Worm (Caenorhabditis elegans) whole organism, L4 larva: ENCODE measurements around the gene elt-6.
A peak's percentile ranks its signal among the peaks of the same experiment; 100 is the strongest.

Experiments used
- F26F4.8 ChIP-seq: fragments of 200-800 bp; sonication (Bioruptor generic); conservative IDR thresholded peaks from 2 replicates; pipeline ENCODE4 v1.3.6; 2022; ENCODE audit warnings: missing genetic modification characterization, missing compliant biosample characterization
- F44E2.7 ChIP-seq: fragments of 200-800 bp; sonication (Bioruptor generic); IDR thresholded peaks from 2 replicates; pipeline ENCODE4 v2.1.2; 2022; ENCODE audit warnings: missing genetic modification characterization, missing compliant biosample characterization
- F49E8.2 ChIP-seq: sonication (generic microtip); optimal IDR thresholded peaks from 2 replicates; lab custom pipeline; 2016; ENCODE audit warnings: missing compliant biosample characterization, mild to moderate bottlenecking, missing genetic modification characterization, borderline replicate concordance
- R02D3.7 ChIP-seq: fragments of 150-350 bp; sonication (generic microtip); optimal IDR thresholded peaks from 3 replicates; lab custom pipeline; 2014; ENCODE audit warnings: missing biosample characterization, missing genetic modification characterization
- T20F7.1 ChIP-seq: fragments of 200-800 bp; sonication (Bioruptor generic); optimal IDR thresholded peaks from 2 replicates; lab custom pipeline; 2018; ENCODE audit warnings: mild to moderate bottlenecking, missing genetic modification characterization, missing compliant biosample characterization
- ZK546.5 ChIP-seq, 2 experiments: sonication (generic microtip); optimal IDR thresholded peaks; 2 replicates each; lab custom pipeline; 2017; ENCODE audit warnings: missing biosample characterization in 2 of 2, missing genetic modification characterization in 2 of 2
- aha-1 ChIP-seq: fragments of 150-350 bp; peaks from one replicate; lab custom pipeline; 2014; ENCODE audit warnings: missing biosample characterization, missing genetic modification characterization
- aly-2 ChIP-seq: sonication (generic microtip); optimal IDR thresholded peaks from 2 replicates; lab custom pipeline; 2018; ENCODE audit warnings: missing biosample characterization, missing genetic modification characterization
- ama-1 ChIP-seq: fragments of 150-350 bp; optimal IDR thresholded peaks from 2 replicates; lab custom pipeline; 2014; ENCODE audit warnings: inconsistent platforms, mixed read lengths
- attf-4 ChIP-seq: sonication (generic microtip); optimal IDR thresholded peaks from 3 replicates; lab custom pipeline; 2017; ENCODE audit warnings: missing biosample characterization, missing genetic modification characterization
- ceh-82 ChIP-seq: sonication (generic microtip); optimal IDR thresholded peaks from 2 replicates; lab custom pipeline; 2017; ENCODE audit warnings: missing biosample characterization, missing genetic modification characterization
- ces-1 ChIP-seq: fragments of 150-350 bp; sonication (generic microtip); optimal IDR thresholded peaks from 4 replicates; lab custom pipeline; 2014; ENCODE audit warnings: missing biosample characterization, missing genetic modification reagents, missing genetic modification characterization
- cey-2 ChIP-seq: sonication (generic microtip); optimal IDR thresholded peaks from 3 replicates; lab custom pipeline; 2017; ENCODE audit warnings: missing genetic modification characterization, mild to moderate bottlenecking, missing compliant biosample characterization, antibody characterized with exemption, borderline replicate concordance; ENCODE audit not compliant: insufficient read depth
- dmd-6 ChIP-seq: fragments of 200-800 bp; sonication (Bioruptor generic); IDR thresholded peaks from 2 replicates; pipeline ENCODE4 v1.3.6; 2022; ENCODE audit warnings: missing genetic modification reagents, missing genetic modification characterization, missing compliant biosample characterization
- dmd-9 ChIP-seq: fragments of 200-800 bp; sonication (Bioruptor generic); IDR thresholded peaks from 2 replicates; pipeline ENCODE4 v1.3.6; 2022; ENCODE audit warnings: missing genetic modification reagents, missing genetic modification characterization, missing compliant biosample characterization
- duxl-1 ChIP-seq: sonication (generic microtip); optimal IDR thresholded peaks from 2 replicates; lab custom pipeline; 2016; ENCODE audit warnings: mild to moderate bottlenecking, missing genetic modification characterization, moderate library complexity, missing compliant biosample characterization; ENCODE audit not compliant: poor library complexity
- egl-27 ChIP-seq: sonication (generic microtip); optimal IDR thresholded peaks from 3 replicates; lab custom pipeline; 2017; ENCODE audit warnings: missing biosample characterization, missing genetic modification reagents, missing genetic modification characterization
- fos-1 ChIP-seq: fragments of 150-350 bp; optimal IDR thresholded peaks from 2 replicates; lab custom pipeline; 2014; ENCODE audit warnings: missing biosample characterization, missing genetic modification characterization
- gei-8 ChIP-seq: fragments of 200-800 bp; sonication (Bioruptor generic); optimal IDR thresholded peaks from 2 replicates; lab custom pipeline; 2018; ENCODE audit warnings: mild to moderate bottlenecking, missing genetic modification characterization, missing compliant biosample characterization
- hif-1 ChIP-seq, 2 experiments: sonication (generic microtip); optimal IDR thresholded peaks; 2 replicates each; lab custom pipeline; 2016 to 2017; ENCODE audit warnings: missing compliant biosample characterization in 2 of 2, missing genetic modification characterization in 2 of 2, missing genetic modification reagents in 2 of 2, missing genotype in 2 of 2, mild to moderate bottlenecking in 1 of 2
- hmg-1.1 ChIP-seq: fragments of 200-800 bp; sonication (Bioruptor generic); IDR thresholded peaks from 2 replicates; pipeline ENCODE4 v1.3.6; 2022; ENCODE audit warnings: missing genetic modification reagents, missing genetic modification characterization, missing compliant biosample characterization
- lim-7 ChIP-seq: fragments of 200-800 bp; sonication (Bioruptor generic); IDR thresholded peaks from 2 replicates; pipeline ENCODE4 v1.3.6; 2022; ENCODE audit warnings: missing genetic modification characterization, missing compliant biosample characterization
- lin-13 ChIP-seq: fragments of 150-350 bp; optimal IDR thresholded peaks from 2 replicates; lab custom pipeline; 2014; ENCODE audit warnings: missing biosample characterization, missing genetic modification reagents, missing genetic modification characterization
- lin-15B ChIP-seq: fragments of 150-350 bp; sonication (generic microtip); optimal IDR thresholded peaks from 3 replicates; lab custom pipeline; 2014; ENCODE audit warnings: missing biosample characterization, missing genetic modification characterization
- lin-39 ChIP-seq: fragments of 150-350 bp; optimal IDR thresholded peaks from 2 replicates; lab custom pipeline; 2014; ENCODE audit warnings: missing biosample characterization, missing genetic modification reagents, missing genetic modification characterization
- madf-9 ChIP-seq: fragments of 200-800 bp; sonication (Bioruptor generic); conservative IDR thresholded peaks from 2 replicates; pipeline ENCODE4 v1.3.6; 2022; ENCODE audit warnings: missing genetic modification reagents, missing genetic modification characterization, missing compliant biosample characterization
- mep-1 ChIP-seq: fragments of 150-350 bp; sonication (generic microtip); optimal IDR thresholded peaks from 3 replicates; lab custom pipeline; 2014; ENCODE audit warnings: missing biosample characterization, missing genetic modification characterization
- mxl-2 ChIP-seq: fragments of 200-800 bp; sonication (Bioruptor generic); conservative IDR thresholded peaks from 2 replicates; pipeline ENCODE4 v1.3.6; 2022; ENCODE audit warnings: missing genetic modification reagents, missing genetic modification characterization, missing compliant biosample characterization
- mxl-3 ChIP-seq: fragments of 200-800 bp; sonication (Bioruptor generic); optimal IDR thresholded peaks from 2 replicates; lab custom pipeline; 2018; ENCODE audit warnings: mild to moderate bottlenecking, missing genetic modification characterization, missing compliant biosample characterization
- nhr-10 ChIP-seq: fragments of 150-350 bp; optimal IDR thresholded peaks from 2 replicates; lab custom pipeline; 2014; ENCODE audit warnings: missing biosample characterization, missing genetic modification characterization
- nhr-25 ChIP-seq: sonication (generic microtip); optimal IDR thresholded peaks from 2 replicates; lab custom pipeline; 2017; ENCODE audit warnings: missing genetic modification characterization, mild to moderate bottlenecking, missing compliant biosample characterization, antibody characterized with exemption, moderate library complexity, borderline replicate concordance; ENCODE audit not compliant: insufficient read depth
- nhr-77 ChIP-seq: fragments of 150-350 bp; optimal IDR thresholded peaks from 2 replicates; lab custom pipeline; 2014; ENCODE audit warnings: missing biosample characterization, missing genetic modification characterization
- pha-4 ChIP-seq, 2 experiments: fragments of 150-350 bp in 1 of 2; fragments of 200-800 bp in 1 of 2; sonication (Bioruptor generic) in 1 of 2; IDR thresholded peaks in 1 of 2; optimal IDR thresholded peaks in 1 of 2; 2 replicates each; pipeline versions ENCODE4 v1.3.6 to Lab custom; 2014 to 2022; ENCODE audit warnings: missing genetic modification characterization in 2 of 2, missing genetic modification reagents in 2 of 2, missing biosample characterization in 1 of 2, missing compliant biosample characterization in 1 of 2
- php-3 ChIP-seq: fragments of 200-800 bp; sonication (Bioruptor generic); IDR thresholded peaks from 2 replicates; pipeline ENCODE4 v1.3.6; 2022; ENCODE audit warnings: missing genetic modification reagents, missing genetic modification characterization, missing compliant biosample characterization
- pqm-1 ChIP-seq: sonication (generic microtip); optimal IDR thresholded peaks from 2 replicates; lab custom pipeline; 2017; ENCODE audit warnings: missing biosample characterization, missing genetic modification characterization
- rbr-2 ChIP-seq: sonication (generic microtip); optimal IDR thresholded peaks from 2 replicates; lab custom pipeline; 2016; ENCODE audit warnings: missing genotype, missing genetic modification characterization, missing compliant biosample characterization
- set-16 ChIP-seq: fragments of 200-800 bp; sonication (Bioruptor generic); IDR thresholded peaks from 2 replicates; pipeline ENCODE4 v1.3.6; 2022; ENCODE audit warnings: missing genetic modification reagents, missing genetic modification characterization, missing compliant biosample characterization
- spr-1 ChIP-seq: sonication (generic microtip); optimal IDR thresholded peaks from 2 replicates; lab custom pipeline; 2016; ENCODE audit warnings: mild to moderate bottlenecking, missing genetic modification characterization, missing compliant biosample characterization
- tra-1 ChIP-seq: fragments of 200-800 bp; sonication (Bioruptor generic); IDR thresholded peaks from 2 replicates; pipeline ENCODE4 v1.3.6; 2022; ENCODE audit warnings: missing genetic modification reagents, missing genetic modification characterization, missing compliant biosample characterization
- unc-62 ChIP-seq, 3 experiments: fragments of 150-350 bp in 1 of 3; sonication (generic microtip); optimal IDR thresholded peaks in 2 of 3; peaks in 1 of 3; 1 replicate in 1 of 3; 2 replicates in 2 of 3; lab custom pipeline; 2014 to 2017; ENCODE audit warnings: missing biosample characterization in 3 of 3, missing genetic modification characterization in 3 of 3, missing genetic modification reagents in 3 of 3, missing genotype in 1 of 3
- zip-2 ChIP-seq: fragments of 150-350 bp; optimal IDR thresholded peaks from 2 replicates; lab custom pipeline; 2014; ENCODE audit warnings: missing biosample characterization, missing genetic modification characterization
- ztf-11 ChIP-seq: fragments of 150-350 bp; optimal IDR thresholded peaks from 2 replicates; lab custom pipeline; 2014; ENCODE audit warnings: missing biosample characterization, missing genetic modification characterization
- ztf-7 ChIP-seq: fragments of 150-350 bp; optimal IDR thresholded peaks from 2 replicates; lab custom pipeline; 2014; ENCODE audit warnings: missing biosample characterization, missing genetic modification characterization

Gene elt-6

DNA sequence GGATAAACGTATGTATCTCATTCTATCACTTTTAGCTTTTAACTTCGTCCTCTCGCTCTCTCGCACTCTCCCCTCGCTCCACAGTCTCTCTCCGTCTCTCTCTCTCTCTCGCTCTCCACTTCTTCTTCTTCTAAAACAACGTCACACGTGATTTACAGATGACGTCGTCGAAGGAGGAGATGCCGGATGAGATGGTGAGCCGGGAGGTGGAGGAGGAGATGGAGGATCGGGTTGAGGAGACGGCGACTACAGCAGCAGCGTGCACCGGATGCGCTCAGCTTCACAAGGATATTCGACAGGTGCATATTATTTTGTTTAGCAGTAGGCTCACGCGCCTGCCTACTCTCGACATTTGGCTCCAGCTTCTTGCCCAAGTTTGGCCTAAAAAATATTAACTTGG lies at the start of gene elt-6:
TSS of gene elt-6 (plus strand) at position 159 of the 400 bp plus-strand sequence.
- TF ChIP-seq F26F4.8: no peak
- peak; percentile 72 for TF ChIP-seq set-16 (GFP tag; lab: Robert Waterston, UW)

DNA sequence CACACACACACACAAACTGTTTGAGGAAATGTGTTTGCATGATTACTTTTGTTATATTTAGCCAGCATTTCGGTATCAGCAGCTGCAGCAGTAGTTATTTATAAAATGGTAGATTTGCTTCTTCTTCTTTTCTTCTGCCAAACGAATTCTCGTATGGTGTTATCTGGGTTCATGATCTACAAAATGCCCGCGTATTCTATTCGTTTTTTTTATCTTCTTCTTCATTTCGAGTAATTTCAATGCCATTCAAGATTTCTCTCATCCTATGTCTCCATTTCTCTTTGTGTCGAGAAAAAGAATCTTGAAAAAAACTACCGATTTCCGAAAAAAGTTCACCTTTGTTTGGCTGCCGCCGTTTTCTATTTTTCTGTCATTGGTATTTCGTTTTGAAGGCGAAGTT lies 48.8 kb upstream of the elt-6 start:
- TF ChIP-seq madf-9 (GFP tag; lab: Robert Waterston, UW) (no peak), aly-2 (tag; lab: Kevin White, UChicago) (no peak), T20F7.1 (GFP tag; lab: Kevin White, UChicago) (no peak), spr-1 (no peak), aha-1 (peak; percentile 43), ama-1 (lab: Kevin White, UChicago) (no peak), nhr-25 (tag; lab: Kevin White, UChicago) (peak; percentile 36), ztf-7 (tag; lab: Kevin White, UChicago) (no peak), dmd-9 (no peak), mxl-2 (no peak), pqm-1 (tag; lab: Kevin White, UChicago) (no peak), nhr-77 (tag; lab: Kevin White, UChicago) (no peak), fos-1 (tag; lab: Kevin White, UChicago) (no peak), nhr-10 (tag; lab: Kevin White, UChicago) (no peak), ceh-82 (no peak), mep-1 (tag; lab: Kevin White, UChicago) (peak; percentile 16)

ce11 chrIV:1872052-1872451 lies 45.7 kb upstream of the elt-6 start:
- TF ChIP-seq unc-62 (GFP tag; optimal IDR thresholded peaks at IDR 0.05 in 1 of 2; lab: Kevin White, UChicago) (peak in 1 of 2 experiments; percentile 74), unc-62 (tag; optimal IDR thresholded peaks at IDR 0.05; lab: Kevin White, UChicago) (no peak), lim-7 (no peak), nhr-77 (tag; lab: Kevin White, UChicago) (no peak), F44E2.7 (GFP tag; lab: Robert Waterston, UW) (no peak), aha-1 (peak; percentile 94), attf-4 (tag; lab: Kevin White, UChicago) (no peak), ces-1 (no peak), lin-39 (no peak), gei-8 (GFP tag; lab: Kevin White, UChicago) (no peak), lin-15B (tag; lab: Kevin White, UChicago) (no peak), tra-1 (GFP tag; lab: Robert Waterston, UW) (no peak), zip-2 (tag; lab: Kevin White, UChicago) (no peak), mep-1 (tag; lab: Kevin White, UChicago) (no peak), ztf-11 (tag; lab: Kevin White, UChicago) (no peak), madf-9 (GFP tag; lab: Robert Waterston, UW) (no peak), hmg-1.1 (GFP tag; lab: Robert Waterston, UW) (no peak), lin-13 (GFP tag; lab: Kevin White, UChicago) (no peak), hif-1 (tag; optimal IDR thresholded peaks at IDR 0.05; lab: Kevin White, UChicago) (peak in 1 of 2 experiments; percentile 17), rbr-2 (tag; lab: Kevin White, UChicago) (no peak), duxl-1 (tag; lab: Kevin White, UChicago) (no peak), R02D3.7 (tag; lab: Kevin White, UChicago) (no peak), aly-2 (tag; lab: Kevin White, UChicago) (no peak), dmd-6 (GFP tag; lab: Robert Waterston, UW) (peak; percentile 36; the same call in 1 of the 2 replicates), egl-27 (no peak), php-3 (GFP tag; lab: Robert Waterston, UW) (no peak), ZK546.5 (tag; optimal IDR thresholded peaks at IDR 0.05; lab: Kevin White, UChicago) (no peak), pqm-1 (tag; lab: Kevin White, UChicago) (no peak), cey-2 (tag; lab: Kevin White, UChicago) (no peak), mxl-3 (GFP tag; lab: Kevin White, UChicago) (no peak), F49E8.2 (tag; lab: Kevin White, UChicago) (no peak), mxl-2 (peak; percentile 86), pha-4 (GFP tag; IDR thresholded peaks at IDR 0.05; lab: Robert Waterston, UW) (no peak), pha-4 (tag; optimal IDR thresholded peaks at IDR 0.05; lab: Kevin White, UChicago) (no peak), fos-1 (tag; lab: Kevin White, UChicago) (no peak)
